Worm (Caenorhabditis elegans) whole organism, midembryonic: ENCODE measurements around the gene flh-3.
"Not testable (repeated sequence)": the region's sequence is repeated elsewhere in the genome, so short reads cannot be mapped to it uniquely, and the experiment has no call there.

Experiments used
- T22C8.4 ChIP-seq: fragments of 200-800 bp; sonication (Bioruptor generic); IDR thresholded peaks from 2 replicates; pipeline ENCODE4 v1.3.6; 2022; ENCODE audit warnings: missing genetic modification characterization, missing compliant biosample characterization
- cog-1 ChIP-seq: sonication (generic microtip); optimal IDR thresholded peaks from 2 replicates; lab custom pipeline; 2016; ENCODE audit warnings: missing genetic modification characterization, missing compliant biosample characterization
- flt-1 ChIP-seq: fragments of 200-800 bp; sonication (Bioruptor generic); IDR thresholded peaks from 2 replicates; pipeline ENCODE4 v1.3.6; 2022; ENCODE audit warnings: missing genetic modification characterization, missing compliant biosample characterization
- klf-2 ChIP-seq: fragments of 200-800 bp; sonication (Bioruptor generic); conservative IDR thresholded peaks from 2 replicates; pipeline ENCODE4 v1.3.6; 2022; ENCODE audit warnings: missing genetic modification reagents, missing genetic modification characterization, missing compliant biosample characterization
- med-1 ChIP-seq: sonication (generic microtip); optimal IDR thresholded peaks from 2 replicates; lab custom pipeline; 2017; ENCODE audit warnings: missing genetic modification characterization, mild to moderate bottlenecking, missing compliant biosample characterization, antibody characterized with exemption, missing genetic modification reagents; ENCODE audit not compliant: insufficient read depth
- ref-1 ChIP-seq: fragments of 200-800 bp; sonication (Bioruptor generic); conservative IDR thresholded peaks from 2 replicates; pipeline ENCODE4 v1.3.6; 2022; ENCODE audit warnings: missing genetic modification reagents, missing genetic modification characterization, missing compliant biosample characterization
- tab-1 ChIP-seq: fragments of 200-800 bp; sonication (Bioruptor generic); IDR thresholded peaks from 2 replicates; pipeline ENCODE4 v1.3.6; 2022; ENCODE audit warnings: missing genetic modification characterization, missing compliant biosample characterization
- ztf-23 ChIP-seq: fragments of 200-800 bp; sonication (Bioruptor generic); IDR thresholded peaks from 2 replicates; pipeline ENCODE4 v1.3.6; 2022; ENCODE audit warnings: missing genetic modification reagents, missing genetic modification characterization, missing compliant biosample characterization
- ztf-29 ChIP-seq: fragments of 200-800 bp; sonication (Bioruptor generic); IDR thresholded peaks from 2 replicates; pipeline ENCODE4 v1.3.6; 2022; ENCODE audit warnings: missing genetic modification reagents, missing genetic modification characterization, missing compliant biosample characterization

The flh-3 gene

ce11 chrIV:9269796-9270195 lies at the start of gene flh-3:
Gene flh-3 (plus strand): TSS chrIV:9270096.
- TF ChIP-seq ref-1 (GFP tag; lab: Robert Waterston, UW) (no peak), cog-1 (tag; lab: Kevin White, UChicago) (no peak), T22C8.4 (no peak), med-1 (no peak), ztf-29 (no peak), flt-1 (no peak), klf-2 (no peak), tab-1 (no peak), ztf-23 (GFP tag; lab: Robert Waterston, UW) (no peak)

- TF ChIP-seq med-1 (no peak), T22C8.4 (no peak), ztf-23 (GFP tag; lab: Robert Waterston, UW) (no peak), flt-1 (no peak), tab-1 (no peak), ref-1 (GFP tag; lab: Robert Waterston, UW) (no peak), ztf-29 (no peak), cog-1 (tag; lab: Kevin White, UChicago) (no peak), klf-2 (no peak)
These were observed 45.1 kb upstream of the flh-3 start, which contains the start of gene C46C2.3 for ce11 chrIV:9224825-9225224. Gene C46C2.3 (plus strand): TSS chrIV:9225125.

ce11 chrIV:9227650-9228049 lies 42.2 kb upstream of the flh-3 start:
- no peak for TF ChIP-seq tab-1
- no peak for TF ChIP-seq ztf-29
- no peak for TF ChIP-seq klf-2
- no peak for TF ChIP-seq ref-1 (GFP tag; lab: Robert Waterston, UW)
- no peak for TF ChIP-seq flt-1
- TF ChIP-seq cog-1 (tag; lab: Kevin White, UChicago) = no peak
- no peak for TF ChIP-seq med-1
- TF ChIP-seq T22C8.4 = no peak
- TF ChIP-seq ztf-23 (GFP tag; lab: Robert Waterston, UW) = no peak

- TF ChIP-seq tab-1 (no peak), ref-1 (GFP tag; lab: Robert Waterston, UW) (no peak), ztf-23 (GFP tag; lab: Robert Waterston, UW) (no peak), med-1 (no peak), ztf-29 (no peak), cog-1 (tag; lab: Kevin White, UChicago) (no peak), flt-1 (no peak), T22C8.4 (no peak), klf-2 (no peak)
These were observed 37.3 kb upstream of the flh-3 start, which contains the start of gene Y11D7A.3 for ce11 chrIV:9232421-9233141. Gene Y11D7A.3 (plus strand): TSS chrIV:9233091.

- no peak for TF ChIP-seq klf-2
These were observed 30.7 kb upstream of the flh-3 start for ce11 chrIV:9239151-9239550.

ce11 chrIV:9243670-9244069 lies 26.2 kb upstream of the flh-3 start, which contains the start of gene rab-28:
Gene rab-28 (minus strand): TSS chrIV:9244012.
- TF ChIP-seq klf-2 = no peak
- no peak for TF ChIP-seq ref-1 (GFP tag; lab: Robert Waterston, UW)
- TF ChIP-seq tab-1 = no peak
- TF ChIP-seq ztf-23 (GFP tag; lab: Robert Waterston, UW) = no peak
- TF ChIP-seq ztf-29 = no peak
- TF ChIP-seq med-1 = no peak
- no peak for TF ChIP-seq cog-1 (tag; lab: Kevin White, UChicago)
- no peak for TF ChIP-seq flt-1
- no peak for TF ChIP-seq T22C8.4

- no peak for TF ChIP-seq flt-1
- no peak for TF ChIP-seq ztf-29
These were observed 24.5 kb upstream of the flh-3 start, which contains the start of gene Y11D7A.5 for ce11 chrIV:9245423-9245822. Gene Y11D7A.5 (minus strand): TSS chrIV:9245523.

ce11 chrIV:9249219-9249618 lies 20.7 kb upstream of the flh-3 start, which contains the start of gene Y11D7A.7:
Gene Y11D7A.7 (plus strand): TSS chrIV:9249519.
- TF ChIP-seq med-1; cog-1 (tag; lab: Kevin White, UChicago); klf-2: not testable (repeated sequence)

ce11 chrIV:9251079-9251478 lies 18.8 kb upstream of the flh-3 start, which contains the start of gene Y11D7A.8:
Gene Y11D7A.8 (plus strand): TSS chrIV:9251379.
- TF ChIP-seq ztf-23 (GFP tag; lab: Robert Waterston, UW) = no peak
- TF ChIP-seq ztf-29 = no peak
- TF ChIP-seq cog-1 (tag; lab: Kevin White, UChicago) = no peak
- no peak for TF ChIP-seq flt-1
- TF ChIP-seq klf-2 = no peak
- TF ChIP-seq T22C8.4 = no peak
- no peak for TF ChIP-seq med-1

ce11 chrIV:9256017-9256416 lies 13.9 kb upstream of the flh-3 start, which contains the start of gene Y11D7A.9:
Gene Y11D7A.9 (minus strand): TSS chrIV:9256117.
- TF ChIP-seq ref-1 (GFP tag; lab: Robert Waterston, UW) (no peak), flt-1 (no peak), cog-1 (tag; lab: Kevin White, UChicago) (no peak), T22C8.4 (no peak), klf-2 (no peak), med-1 (no peak), tab-1 (no peak), ztf-29 (no peak), ztf-23 (GFP tag; lab: Robert Waterston, UW) (no peak)

ce11 chrIV:9256865-9257264 lies 13.0 kb upstream of the flh-3 start:
- no peak for TF ChIP-seq ref-1 (GFP tag; lab: Robert Waterston, UW)
- TF ChIP-seq flt-1 = no peak

- TF ChIP-seq ztf-29 (no peak), flt-1 (no peak), ref-1 (GFP tag; lab: Robert Waterston, UW) (no peak), cog-1 (tag; lab: Kevin White, UChicago) (no peak), T22C8.4 (no peak), ztf-23 (GFP tag; lab: Robert Waterston, UW) (no peak), tab-1 (no peak), klf-2 (no peak), med-1 (no peak)
These were observed 11.3 kb upstream of the flh-3 start for ce11 chrIV:9258547-9258946.
